Worm (Caenorhabditis elegans) whole organism, L1 larva: ENCODE results near the gene M02D8.6.

Experiments used
- C16A3.4 ChIP-seq: fragments of 150-350 bp; optimal IDR thresholded peaks from 2 replicates; lab custom pipeline; 2014; ENCODE audit warnings: missing biosample characterization, missing genetic modification characterization
- F16B12.6 ChIP-seq: fragments of 150-350 bp; optimal IDR thresholded peaks from 2 replicates; lab custom pipeline; 2014; ENCODE audit warnings: missing biosample characterization, missing genetic modification characterization
- aly-2 ChIP-seq: fragments of 150-350 bp; optimal IDR thresholded peaks from 2 replicates; lab custom pipeline; 2014; ENCODE audit warnings: missing biosample characterization, missing genetic modification characterization
- ama-1 ChIP-seq: fragments of 150-350 bp; optimal IDR thresholded peaks from 2 replicates; lab custom pipeline; 2014
- ceh-63 ChIP-seq: fragments of 200-800 bp; sonication (Bioruptor generic); optimal IDR thresholded peaks from 2 replicates; lab custom pipeline; 2018; ENCODE audit warnings: mild to moderate bottlenecking, missing genetic modification characterization, missing compliant biosample characterization
- dsc-1 ChIP-seq: sonication (generic microtip); optimal IDR thresholded peaks from 2 replicates; lab custom pipeline; 2016; ENCODE audit warnings: mild to moderate bottlenecking, missing genetic modification characterization, missing compliant biosample characterization
- efl-1 ChIP-seq, 4 experiments: fragments of 150-350 bp; optimal IDR thresholded peaks in 3 of 4; peaks in 1 of 4; 1 replicate in 1 of 4; 2 replicates in 3 of 4; lab custom pipeline; 2014; ENCODE audit warnings: missing biosample characterization in 2 of 4, missing genetic modification characterization in 2 of 4, missing genetic modification reagents in 2 of 4
- elt-2 ChIP-seq: sonication (generic microtip); optimal IDR thresholded peaks from 2 replicates; lab custom pipeline; 2016; ENCODE audit warnings: missing genetic modification characterization, mild to moderate bottlenecking, inconsistent platforms, missing compliant biosample characterization, missing genetic modification reagents
- elt-3 ChIP-seq, 6 experiments: fragments of 150-350 bp in 1 of 6; sonication (generic microtip); optimal IDR thresholded peaks; 2 replicates each; lab custom pipeline; 2017 to 2018; ENCODE audit warnings: missing biosample characterization in 6 of 6, missing genetic modification characterization in 6 of 6, inconsistent platforms in 1 of 6
- fkh-8 ChIP-seq: sonication (generic microtip); optimal IDR thresholded peaks from 2 replicates; lab custom pipeline; 2016; ENCODE audit warnings: mild to moderate bottlenecking, missing genetic modification characterization, missing compliant biosample characterization
- fos-1 ChIP-seq: fragments of 150-350 bp; optimal IDR thresholded peaks from 2 replicates; lab custom pipeline; 2014; ENCODE audit warnings: missing biosample characterization, missing genetic modification characterization
- lin-13 ChIP-seq: fragments of 150-350 bp; optimal IDR thresholded peaks from 2 replicates; lab custom pipeline; 2014; ENCODE audit warnings: missing biosample characterization, missing genetic modification reagents, missing genetic modification characterization
- lin-35 ChIP-seq, 2 experiments: fragments of 150-350 bp; optimal IDR thresholded peaks; 2 replicates each; lab custom pipeline; 2014; ENCODE audit warnings: missing biosample characterization in 2 of 2, missing genetic modification characterization in 2 of 2, missing genetic modification reagents in 2 of 2
- lsy-2 ChIP-seq, 2 experiments: fragments of 150-350 bp; optimal IDR thresholded peaks; 2 replicates each; lab custom pipeline; 2014; ENCODE audit warnings: missing biosample characterization in 2 of 2, missing genetic modification characterization in 2 of 2
- nhr-11 ChIP-seq: fragments of 150-350 bp; optimal IDR thresholded peaks from 2 replicates; lab custom pipeline; 2014; ENCODE audit warnings: missing biosample characterization, missing genetic modification characterization
- nhr-20 ChIP-seq: sonication (generic microtip); optimal IDR thresholded peaks from 2 replicates; lab custom pipeline; 2016; ENCODE audit warnings: mild to moderate bottlenecking, missing genetic modification characterization, missing compliant biosample characterization
- nhr-28 ChIP-seq: fragments of 150-350 bp; optimal IDR thresholded peaks from 2 replicates; lab custom pipeline; 2014; ENCODE audit warnings: missing biosample characterization, missing genetic modification characterization
- nhr-76 ChIP-seq: sonication (generic microtip); optimal IDR thresholded peaks from 2 replicates; lab custom pipeline; 2017; ENCODE audit warnings: missing biosample characterization, missing genetic modification characterization
- nhr-77 ChIP-seq: fragments of 150-350 bp; optimal IDR thresholded peaks from 2 replicates; lab custom pipeline; 2014; ENCODE audit warnings: missing biosample characterization, missing genetic modification characterization
- nhr-85 ChIP-seq: sonication (generic microtip); peaks from one replicate; lab custom pipeline; 2016; ENCODE audit warnings: missing genetic modification characterization, inconsistent platforms, missing compliant biosample characterization
- nhr-90 ChIP-seq: sonication (generic microtip); optimal IDR thresholded peaks from 2 replicates; lab custom pipeline; 2016; ENCODE audit warnings: mild to moderate bottlenecking, missing genetic modification characterization, missing compliant biosample characterization; ENCODE audit not compliant: poor library complexity
- pax-3 ChIP-seq: fragments of 200-800 bp; sonication (Bioruptor generic); optimal IDR thresholded peaks from 2 replicates; lab custom pipeline; 2018; ENCODE audit warnings: mild to moderate bottlenecking, missing genetic modification characterization, moderate library complexity, missing compliant biosample characterization
- pqm-1 ChIP-seq: sonication (generic microtip); optimal IDR thresholded peaks from 3 replicates; lab custom pipeline; 2017; ENCODE audit warnings: missing biosample characterization, missing genetic modification characterization
- sox-4 ChIP-seq: sonication (generic microtip); optimal IDR thresholded peaks from 2 replicates; lab custom pipeline; 2016; ENCODE audit warnings: missing genetic modification characterization, missing compliant biosample characterization
- tbx-2 ChIP-seq: sonication (generic microtip); optimal IDR thresholded peaks from 2 replicates; lab custom pipeline; 2016; ENCODE audit warnings: missing genetic modification characterization, missing compliant biosample characterization
- tlp-1 ChIP-seq: fragments of 150-350 bp; optimal IDR thresholded peaks from 2 replicates; lab custom pipeline; 2014; ENCODE audit warnings: missing biosample characterization, missing genetic modification characterization
- unc-30 ChIP-seq: sonication (generic microtip); optimal IDR thresholded peaks from 2 replicates; lab custom pipeline; 2017; ENCODE audit warnings: missing biosample characterization, missing genetic modification characterization
- ztf-4 ChIP-seq: fragments of 150-350 bp; optimal IDR thresholded peaks from 2 replicates; lab custom pipeline; 2014; ENCODE audit warnings: missing biosample characterization, missing genetic modification characterization

M02D8.6 gene

ce11 chrX:8720658-8721057 lies 11.1 kb downstream of the M02D8.6 start, which contains the start of gene F53A9.9:
F53A9.9 (minus strand) TSS chrX:8720758.
- TF ChIP-seq elt-3 (tag; optimal IDR thresholded peaks at IDR 0.05; lab: Kevin White, UChicago): no peak
- no peak for TF ChIP-seq pqm-1 (tag; lab: Kevin White, UChicago)
- no peak for TF ChIP-seq fos-1
- TF ChIP-seq nhr-11 (tag; lab: Kevin White, UChicago): no peak
- no peak for TF ChIP-seq ceh-63 (GFP tag; lab: Kevin White, UChicago)
- TF ChIP-seq, all 84 proteins: peak for 0

DNA sequence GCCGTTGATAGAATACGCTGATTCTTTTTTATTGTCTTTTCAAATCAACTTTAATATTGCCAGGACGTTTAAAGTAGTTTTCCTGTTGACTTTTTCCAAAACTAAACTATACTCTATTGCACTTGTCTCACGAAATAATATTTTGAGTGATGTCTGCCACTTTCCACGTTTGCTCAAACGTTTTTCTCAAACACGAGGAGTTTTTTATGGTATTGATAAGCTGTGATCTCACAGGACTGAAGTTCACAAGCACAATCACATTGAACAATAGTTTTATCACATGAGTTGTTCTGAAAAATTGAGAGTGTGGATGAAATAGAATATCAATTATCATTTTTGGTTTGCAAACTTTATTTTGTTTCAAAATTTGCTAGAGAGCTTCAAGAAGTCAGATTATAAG lies 11.8 kb downstream of the M02D8.6 start:
- TF ChIP-seq lin-35 (GFP tag; optimal IDR thresholded peaks at IDR 0.05; lab: Kevin White, UChicago): peak in 1 of 2 experiments; percentile 2
- peak; percentile 49 for TF ChIP-seq nhr-20
- TF ChIP-seq nhr-28 (tag; lab: Kevin White, UChicago): no peak
- peak; percentile 48 for TF ChIP-seq elt-2 (tag; lab: Kevin White, UChicago)
- no peak for TF ChIP-seq nhr-90 (tag; lab: Kevin White, UChicago)

DNA sequence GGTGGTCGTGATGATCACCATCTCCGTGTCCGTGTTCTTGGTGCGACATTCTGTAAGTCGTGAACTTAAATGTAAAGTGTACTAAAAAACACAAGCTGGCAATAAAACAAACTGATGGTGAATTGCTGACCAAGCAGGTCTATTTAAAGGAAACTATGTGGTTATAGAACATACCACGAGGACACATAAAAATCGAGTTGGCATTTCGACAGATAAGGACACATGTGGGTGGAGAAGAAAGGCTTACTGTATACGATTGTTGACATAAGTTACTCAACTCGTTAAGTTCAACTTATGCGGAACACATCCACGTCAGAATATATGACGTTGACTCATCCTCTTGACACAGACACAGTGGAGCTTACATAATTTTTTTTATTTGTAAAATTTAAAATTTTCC lies 12.9 kb downstream of the M02D8.6 start, which contains the start of gene F53A9.8:
Gene F53A9.8, minus strand, starts transcription at position 49 of the 400 bp plus-strand sequence.
- TF ChIP-seq aly-2 (tag; lab: Kevin White, UChicago): no peak
- peak; percentile 11 for TF ChIP-seq pax-3 (tag; lab: Kevin White, UChicago)
- TF ChIP-seq ama-1 (lab: Kevin White, UChicago): no peak
- peak in 1 of 2 experiments; percentile 4 for TF ChIP-seq lin-35 (GFP tag; optimal IDR thresholded peaks at IDR 0.05; lab: Kevin White, UChicago)
- no peak for TF ChIP-seq lin-13 (GFP tag; lab: Kevin White, UChicago)
- TF ChIP-seq F16B12.6 (tag; lab: Kevin White, UChicago): no peak
- TF ChIP-seq elt-2 (tag; lab: Kevin White, UChicago): peak; percentile 9
- TF ChIP-seq nhr-77: no peak
- no peak for TF ChIP-seq tlp-1 (tag; lab: Kevin White, UChicago)

- TF ChIP-seq efl-1 (optimal IDR thresholded peaks at IDR 0.05; lab: Kevin White, UChicago): no peak
- peak in 1 of 2 experiments; percentile 5 for TF ChIP-seq efl-1 (GFP tag; optimal IDR thresholded peaks at IDR 0.05 in 1 of 2; lab: Kevin White, UChicago)
- TF ChIP-seq ztf-4 (tag; lab: Kevin White, UChicago): no peak
- no peak for TF ChIP-seq C16A3.4
These were observed 13.6 kb downstream of the M02D8.6 start for ce11 chrX:8718153-8718552.

- TF ChIP-seq nhr-85 (tag; lab: Kevin White, UChicago): peak; percentile 35
- no peak for TF ChIP-seq tbx-2
These were observed 14.9 kb downstream of the M02D8.6 start, which contains the start of gene F53A9.7 for ce11 chrX:8716822-8717221. F53A9.7 (minus strand) TSS chrX:8716922.

- TF ChIP-seq fkh-8 (tag; lab: Kevin White, UChicago) (no peak), nhr-76 (tag; lab: Kevin White, UChicago) (no peak), unc-30 (tag; lab: Kevin White, UChicago) (no peak), dsc-1 (tag; lab: Kevin White, UChicago) (no peak), lsy-2 (tag; optimal IDR thresholded peaks at IDR 0.05; lab: Kevin White, UChicago) (no peak), sox-4 (no peak), nhr-85 (tag; lab: Kevin White, UChicago) (no peak), nhr-28 (tag; lab: Kevin White, UChicago) (no peak)
- TF ChIP-seq, all 84 proteins: peak for 0
These were observed 16.9 kb downstream of the M02D8.6 start for ce11 chrX:8714845-8715244.

ce11 chrX:8713754-8714295 lies 17.9 kb downstream of the M02D8.6 start, which contains the start of gene F53A9.6:
F53A9.6 (minus strand) TSS chrX:8713804.
- TF ChIP-seq elt-2 (tag; lab: Kevin White, UChicago) (peak; percentile 64), fos-1 (no peak), efl-1 (optimal IDR thresholded peaks at IDR 0.05; lab: Kevin White, UChicago) (no peak), efl-1 (GFP tag; optimal IDR thresholded peaks at IDR 0.05 in 1 of 2; lab: Kevin White, UChicago) (peak in 1 of 2 experiments; percentile 74)
